Worm (Caenorhabditis elegans) whole organism, late embryonic: Measurements from ENCODE around the gene B0334.10.

Experiments
- C08G9.2 ChIP-seq: sonication (generic microtip); optimal IDR thresholded peaks from 2 replicates; lab custom pipeline; 2016; ENCODE audit warnings: mild to moderate bottlenecking, missing genetic modification characterization, moderate library complexity, missing compliant biosample characterization
- C38D4.7 ChIP-seq: fragments of 200-800 bp; sonication (Bioruptor generic); optimal IDR thresholded peaks from 2 replicates; lab custom pipeline; 2018; ENCODE audit warnings: mild to moderate bottlenecking, missing genetic modification characterization, moderate library complexity, missing compliant biosample characterization
- K02D7.2 ChIP-seq: sonication (generic microtip); optimal IDR thresholded peaks from 2 replicates; lab custom pipeline; 2017; ENCODE audit warnings: mild to moderate bottlenecking, missing genetic modification characterization, missing compliant biosample characterization
- K09A11.1 ChIP-seq: sonication (generic microtip); optimal IDR thresholded peaks from 2 replicates; lab custom pipeline; 2017; ENCODE audit warnings: antibody characterized with exemption, mild to moderate bottlenecking, missing genetic modification characterization, missing compliant biosample characterization; ENCODE audit not compliant: insufficient read depth
- T23F11.4 ChIP-seq: fragments of 200-800 bp; sonication (Bioruptor generic); optimal IDR thresholded peaks from 2 replicates; lab custom pipeline; 2018; ENCODE audit warnings: mild to moderate bottlenecking, missing genetic modification characterization, missing compliant biosample characterization
- ahr-1 ChIP-seq: sonication (generic microtip); optimal IDR thresholded peaks from 2 replicates; lab custom pipeline; 2016; ENCODE audit warnings: missing genetic modification characterization, missing compliant biosample characterization
- ceh-14 ChIP-seq: sonication (generic microtip); optimal IDR thresholded peaks from 2 replicates; lab custom pipeline; 2016; ENCODE audit warnings: missing genotype, missing genetic modification characterization, missing compliant biosample characterization
- ceh-18 ChIP-seq: sonication (generic microtip); optimal IDR thresholded peaks from 2 replicates; lab custom pipeline; 2016; ENCODE audit warnings: missing genetic modification characterization, missing compliant biosample characterization
- ceh-19 ChIP-seq: fragments of 200-800 bp; sonication (Bioruptor generic); optimal IDR thresholded peaks from 2 replicates; lab custom pipeline; 2018; ENCODE audit warnings: mild to moderate bottlenecking, missing genetic modification characterization, missing compliant biosample characterization
- ceh-31 ChIP-seq: sonication (generic microtip); optimal IDR thresholded peaks from 2 replicates; lab custom pipeline; 2016; ENCODE audit warnings: missing genetic modification characterization, missing compliant biosample characterization
- ceh-34 ChIP-seq: sonication (generic microtip); optimal IDR thresholded peaks from 2 replicates; lab custom pipeline; 2016; ENCODE audit warnings: mild to moderate bottlenecking, missing genetic modification characterization, missing compliant biosample characterization
- ceh-45 ChIP-seq: fragments of 200-800 bp; sonication (Bioruptor generic); IDR thresholded peaks from 2 replicates; pipeline ENCODE4 v1.3.6; 2022; ENCODE audit warnings: missing genetic modification reagents, missing genetic modification characterization, missing compliant biosample characterization
- ceh-48 ChIP-seq: sonication (generic microtip); optimal IDR thresholded peaks from 2 replicates; lab custom pipeline; 2016; ENCODE audit warnings: missing genetic modification characterization, inconsistent platforms, missing compliant biosample characterization
- ceh-9 ChIP-seq: sonication (generic microtip); optimal IDR thresholded peaks from 2 replicates; lab custom pipeline; 2016; ENCODE audit warnings: mild to moderate bottlenecking, missing genetic modification characterization, inconsistent platforms, missing compliant biosample characterization
- dmd-4 ChIP-seq: sonication (generic microtip); optimal IDR thresholded peaks from 2 replicates; lab custom pipeline; 2016; ENCODE audit warnings: borderline replicate concordance, missing genetic modification characterization, missing compliant biosample characterization
- dve-1 ChIP-seq: sonication (generic microtip); optimal IDR thresholded peaks from 2 replicates; lab custom pipeline; 2017; ENCODE audit warnings: antibody characterized with exemption, mild to moderate bottlenecking, missing genetic modification characterization, missing compliant biosample characterization
- elt-2 ChIP-seq: sonication (generic microtip); optimal IDR thresholded peaks from 2 replicates; lab custom pipeline; 2016; ENCODE audit warnings: missing genetic modification reagents, missing genetic modification characterization, missing compliant biosample characterization
- elt-4 ChIP-seq: sonication (generic microtip); optimal IDR thresholded peaks from 2 replicates; lab custom pipeline; 2016; ENCODE audit warnings: missing genetic modification characterization, missing compliant biosample characterization
- fax-1 ChIP-seq: sonication (generic microtip); optimal IDR thresholded peaks from 2 replicates; lab custom pipeline; 2016; ENCODE audit warnings: missing genotype, missing genetic modification characterization, missing compliant biosample characterization
- fkh-6 ChIP-seq: sonication (generic microtip); optimal IDR thresholded peaks from 2 replicates; lab custom pipeline; 2016; ENCODE audit warnings: missing genetic modification characterization, missing compliant biosample characterization
- gmeb-2 ChIP-seq: sonication (generic microtip); optimal IDR thresholded peaks from 2 replicates; lab custom pipeline; 2016; ENCODE audit warnings: missing genetic modification characterization, inconsistent platforms, missing compliant biosample characterization
- hlh-30 ChIP-seq: sonication (generic microtip); optimal IDR thresholded peaks from 2 replicates; lab custom pipeline; 2017; ENCODE audit warnings: antibody characterized with exemption, missing genetic modification characterization, missing compliant biosample characterization; ENCODE audit not compliant: insufficient read depth
- hlh-6 ChIP-seq: sonication (generic microtip); optimal IDR thresholded peaks from 2 replicates; lab custom pipeline; 2016; ENCODE audit warnings: missing genotype, missing genetic modification characterization, missing compliant biosample characterization
- nfya-1 ChIP-seq: sonication (generic microtip); optimal IDR thresholded peaks from 2 replicates; lab custom pipeline; 2017; ENCODE audit warnings: missing genetic modification characterization, mild to moderate bottlenecking, missing compliant biosample characterization, antibody characterized with exemption, moderate library complexity
- nhr-232 ChIP-seq: sonication (generic microtip); optimal IDR thresholded peaks from 2 replicates; lab custom pipeline; 2016; ENCODE audit warnings: missing genetic modification characterization, missing compliant biosample characterization
- npax-4 ChIP-seq: sonication (generic microtip); optimal IDR thresholded peaks from 2 replicates; lab custom pipeline; 2016; ENCODE audit warnings: missing genetic modification characterization, missing compliant biosample characterization
- pag-3 ChIP-seq: sonication (generic microtip); optimal IDR thresholded peaks from 2 replicates; lab custom pipeline; 2016; ENCODE audit warnings: missing compliant biosample characterization, missing genetic modification characterization, borderline replicate concordance
- pat-9 ChIP-seq: fragments of 200-800 bp; sonication (Bioruptor generic); optimal IDR thresholded peaks from 2 replicates; lab custom pipeline; 2018; ENCODE audit warnings: mild to moderate bottlenecking, missing genetic modification characterization, moderate library complexity, missing compliant biosample characterization
- pha-4 ChIP-seq: fragments of 150-350 bp; optimal IDR thresholded peaks from 2 replicates; lab custom pipeline; 2018; ENCODE audit warnings: missing biosample characterization, missing genetic modification reagents, missing genetic modification characterization
- pqm-1 ChIP-seq: sonication (generic microtip); optimal IDR thresholded peaks from 2 replicates; lab custom pipeline; 2016; ENCODE audit warnings: missing genetic modification characterization, missing compliant biosample characterization
- rnt-1 ChIP-seq: sonication (generic microtip); optimal IDR thresholded peaks from 2 replicates; lab custom pipeline; 2016; ENCODE audit warnings: missing genetic modification characterization, missing compliant biosample characterization
- sdc-2 ChIP-seq: sonication (generic microtip); optimal IDR thresholded peaks from 2 replicates; lab custom pipeline; 2016; ENCODE audit warnings: missing genotype, missing genetic modification characterization, missing compliant biosample characterization
- sox-4 ChIP-seq: sonication (generic microtip); optimal IDR thresholded peaks from 2 replicates; lab custom pipeline; 2017; ENCODE audit warnings: mild to moderate bottlenecking, missing genetic modification characterization, inconsistent platforms, missing compliant biosample characterization
- syd-9 ChIP-seq: sonication (generic microtip); optimal IDR thresholded peaks from 2 replicates; lab custom pipeline; 2016; ENCODE audit warnings: mild to moderate bottlenecking, missing genetic modification characterization, moderate library complexity, missing compliant biosample characterization
- tbx-2 ChIP-seq: sonication (generic microtip); optimal IDR thresholded peaks from 2 replicates; lab custom pipeline; 2016; ENCODE audit warnings: missing genetic modification characterization, missing compliant biosample characterization
- tbx-7 ChIP-seq: sonication (generic microtip); optimal IDR thresholded peaks from 2 replicates; lab custom pipeline; 2016; ENCODE audit warnings: missing genotype, missing genetic modification characterization, missing compliant biosample characterization
- unc-3 ChIP-seq, 2 experiments: fragments of 200-800 bp in 1 of 2; sonication (Bioruptor generic) in 1 of 2; sonication (generic microtip) in 1 of 2; conservative IDR thresholded peaks in 1 of 2; optimal IDR thresholded peaks in 1 of 2; 2 replicates each; pipeline versions ENCODE4 v1.3.6 to Lab custom; 2016 to 2022; ENCODE audit warnings: missing compliant biosample characterization in 2 of 2, missing genetic modification characterization in 2 of 2, missing genetic modification reagents in 1 of 2
- unc-55 ChIP-seq: sonication (generic microtip); optimal IDR thresholded peaks from 2 replicates; lab custom pipeline; 2017; ENCODE audit warnings: missing biosample characterization, missing genetic modification reagents, missing genetic modification characterization
- zip-5 ChIP-seq: sonication (generic microtip); optimal IDR thresholded peaks from 2 replicates; lab custom pipeline; 2016; ENCODE audit warnings: missing genetic modification characterization, missing compliant biosample characterization
- ztf-16 ChIP-seq: sonication (generic microtip); optimal IDR thresholded peaks from 2 replicates; lab custom pipeline; 2017; ENCODE audit warnings: missing genetic modification characterization, missing compliant biosample characterization

Gene B0334.10

ce11 chrII:11518184-11518583, at the start of gene B0334.10:
Gene B0334.10, plus strand, starts transcription at chrII:11518484.
- no peak for TF ChIP-seq ahr-1
- no peak for TF ChIP-seq nfya-1 (tag; lab: Kevin White, UChicago)
- TF ChIP-seq hlh-6 (tag; lab: Kevin White, UChicago) = no peak
- TF ChIP-seq, all 69 proteins: peak for 0

ce11 chrII:11469574-11470108, 48.6 kb upstream of the B0334.10 start, which contains the start of gene cisd-1:
Gene cisd-1, minus strand, starts transcription at chrII:11469624.
- TF ChIP-seq rnt-1 (tag; lab: Kevin White, UChicago) = no peak
- no peak for TF ChIP-seq T23F11.4 (GFP tag; lab: Kevin White, UChicago)
- no peak for TF ChIP-seq ztf-16 (tag; lab: Kevin White, UChicago)
- no peak for TF ChIP-seq sdc-2 (tag; lab: Kevin White, UChicago)
- no peak for TF ChIP-seq ceh-48
- TF ChIP-seq ceh-19 (GFP tag; lab: Kevin White, UChicago) = no peak
- no peak for TF ChIP-seq ceh-9 (tag; lab: Kevin White, UChicago)
- no peak for TF ChIP-seq npax-4 (tag; lab: Kevin White, UChicago)
- no peak for TF ChIP-seq fax-1 (tag; lab: Kevin White, UChicago)
- no peak for TF ChIP-seq hlh-6 (tag; lab: Kevin White, UChicago)
- TF ChIP-seq dve-1 (tag; lab: Kevin White, UChicago) = no peak
- TF ChIP-seq tbx-2 (tag; lab: Kevin White, UChicago) = no peak
- TF ChIP-seq K09A11.1 (tag; lab: Kevin White, UChicago) = no peak

DNA sequence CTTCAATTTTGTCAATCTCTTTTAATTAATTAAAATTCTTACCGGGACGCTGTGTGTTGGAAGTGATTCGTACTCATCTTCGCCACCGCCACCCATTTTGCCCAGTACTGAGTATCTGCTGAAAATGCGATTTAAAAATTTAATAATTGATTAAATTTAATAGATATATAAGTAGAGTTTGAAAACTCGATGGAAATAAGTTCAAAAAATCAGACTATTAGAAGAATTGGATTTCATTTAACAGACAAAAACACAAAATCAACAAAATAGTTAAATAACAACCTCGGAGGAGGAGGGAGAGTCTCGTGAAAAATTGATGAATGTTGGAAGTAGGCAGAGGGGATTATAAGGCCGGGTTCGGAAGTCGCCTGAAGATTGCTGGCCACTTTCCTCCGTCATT, 46.4 kb upstream of the B0334.10 start, which contains the start of gene mfn-1:
TSS of gene mfn-1 (minus strand) at position 101 of the 400 bp plus-strand sequence.
- no peak for TF ChIP-seq syd-9 (tag; lab: Kevin White, UChicago)
- TF ChIP-seq fkh-6 (tag; lab: Kevin White, UChicago) = no peak
- no peak for TF ChIP-seq nfya-1 (tag; lab: Kevin White, UChicago)
- TF ChIP-seq ceh-45 = no peak
- TF ChIP-seq pat-9 (tag; lab: Kevin White, UChicago) = no peak
- TF ChIP-seq zip-5 (tag; lab: Kevin White, UChicago) = no peak
- TF ChIP-seq ceh-18 (tag; lab: Kevin White, UChicago) = no peak
- TF ChIP-seq gmeb-2 = no peak
- TF ChIP-seq K02D7.2 = no peak
- TF ChIP-seq sox-4 (tag; lab: Kevin White, UChicago) = no peak
- TF ChIP-seq ceh-31 (tag; lab: Kevin White, UChicago) = no peak
- no peak for TF ChIP-seq ceh-14
- TF ChIP-seq, all 69 proteins: peak for 0

ce11 chrII:11472542-11472941, 45.7 kb upstream of the B0334.10 start:
- TF ChIP-seq sox-4 (tag; lab: Kevin White, UChicago) (no peak), elt-2 (peak; percentile 75), ceh-19 (GFP tag; lab: Kevin White, UChicago) (no peak)
- TF ChIP-seq, all 69 proteins: peak for 1

DNA sequence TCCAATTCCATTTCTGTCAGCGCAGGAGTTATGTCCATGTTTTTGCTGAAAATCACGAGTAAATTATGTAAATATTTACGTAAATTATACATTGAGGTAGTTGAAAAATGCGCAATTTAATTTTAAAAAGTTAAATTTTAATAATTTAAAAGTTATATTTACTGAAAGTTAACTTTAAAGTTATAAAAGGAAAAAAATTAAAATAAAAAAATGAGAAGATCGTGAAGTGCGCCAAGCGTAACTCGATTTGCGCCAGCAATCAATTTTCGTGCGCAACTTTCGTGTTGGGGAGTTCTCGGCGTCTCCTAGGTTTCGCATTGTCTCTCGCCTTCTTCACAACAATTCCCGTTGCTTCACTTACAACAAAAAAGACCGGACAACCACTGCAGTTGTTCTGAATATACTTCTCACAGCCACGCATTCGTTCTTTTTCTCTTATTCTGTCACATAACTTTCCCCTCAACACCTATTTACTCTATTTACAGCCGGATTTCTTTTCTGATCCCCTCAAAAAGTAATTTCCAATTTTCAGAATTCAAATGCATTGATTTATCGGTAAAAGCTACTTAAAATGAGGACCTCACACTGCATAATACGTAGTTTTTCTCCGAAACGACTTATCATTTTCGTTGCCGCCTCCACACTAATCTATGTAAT, 44.6 kb upstream of the B0334.10 start, which contains the start of the genes metl-1 and W02B12.11:
TSS of gene metl-1 (minus strand) at position 51 of the 657 bp plus-strand sequence.
TSS of gene W02B12.11 (plus strand) at position 337 of the 657 bp plus-strand sequence.
- TF ChIP-seq nhr-232 (tag; lab: Kevin White, UChicago) (no peak), nfya-1 (tag; lab: Kevin White, UChicago) (peak; percentile 62), C38D4.7 (GFP tag; lab: Kevin White, UChicago) (no peak), elt-4 (tag; lab: Kevin White, UChicago) (no peak), sdc-2 (tag; lab: Kevin White, UChicago) (peak; percentile 6), dmd-4 (no peak), T23F11.4 (GFP tag; lab: Kevin White, UChicago) (no peak), sox-4 (tag; lab: Kevin White, UChicago) (no peak), pha-4 (tag; lab: Kevin White, UChicago) (no peak), ceh-34 (tag; lab: Kevin White, UChicago) (peak; percentile 37), ceh-14 (peak; percentile 20), gmeb-2 (no peak), unc-55 (no peak), npax-4 (tag; lab: Kevin White, UChicago) (no peak), ceh-18 (tag; lab: Kevin White, UChicago) (peak; percentile 19), dve-1 (tag; lab: Kevin White, UChicago) (no peak), unc-3 (GFP tag; conservative IDR thresholded peaks at IDR 0.05; lab: Robert Waterston, UW) (0 out of 2 replicates have a peak, but pooled peaks have one; percentile 24), unc-3 (tag; optimal IDR thresholded peaks at IDR 0.05; lab: Kevin White, UChicago) (no peak), tbx-7 (tag; lab: Kevin White, UChicago) (no peak), pqm-1 (tag; lab: Kevin White, UChicago) (peak; percentile 31), K02D7.2 (no peak), C08G9.2 (tag; lab: Kevin White, UChicago) (no peak), hlh-30 (tag; lab: Kevin White, UChicago) (no peak), pag-3 (tag; lab: Kevin White, UChicago) (no peak), ahr-1 (no peak)
